Fruit fly (Drosophila melanogaster): ENCODE data around the gene Prosbeta3.

The Prosbeta3 gene

DNA sequence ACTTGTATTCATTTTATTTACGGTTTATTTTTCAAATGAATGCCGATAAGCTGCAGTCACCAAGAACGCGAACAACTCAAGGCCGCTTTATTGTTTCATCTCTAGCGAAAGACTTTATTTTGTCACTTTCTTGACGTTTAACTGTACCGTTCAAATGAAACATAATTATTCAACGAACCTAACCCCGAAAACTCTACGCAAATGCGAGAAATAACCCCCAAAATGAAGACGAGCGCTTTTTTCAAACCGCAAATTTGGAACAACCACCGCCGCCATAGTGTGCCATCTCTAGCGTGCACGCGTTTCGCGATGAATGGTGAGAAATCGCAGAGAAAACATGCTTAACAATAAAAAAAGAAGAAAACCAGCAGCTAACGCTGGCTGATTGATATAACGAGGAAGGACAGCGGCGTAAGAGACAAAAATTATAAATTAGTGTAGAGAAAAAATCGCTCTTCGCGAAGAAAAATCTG, 21.4 kb downstream of the Prosbeta3 start, which contains the start of gene CG11970 (continued):
- no peak for TF ChIP-seq CG8290 (GFP tag; optimal IDR thresholded peaks at IDR 0.05)
- no peak for TF ChIP-seq CG8290 (tag; optimal IDR thresholded peaks at IDR 0.05)
- no peak for TF ChIP-seq ttk (GFP tag; IDR thresholded peaks at IDR 0.05)
- peak; percentile 12 for TF ChIP-seq Abd-B (GFP tag; optimal IDR thresholded peaks at IDR 0.05)
- no peak for TF ChIP-seq CG2202 (tag; optimal IDR thresholded peaks at IDR 0.05)
- no peak for TF ChIP-seq Nf-YB (GFP tag; optimal IDR thresholded peaks at IDR 0.05)
- TF ChIP-seq Nf-YC (tag; optimal IDR thresholded peaks at IDR 0.05), result peak; percentile 44
- no peak for TF ChIP-seq CG42726 (GFP tag; IDR thresholded peaks at IDR 0.05; ENCODE audit: partially characterized antibody)
- TF ChIP-seq Blimp-1 (GFP tag; optimal IDR thresholded peaks at IDR 0.05), result no peak
- TF ChIP-seq nerfin-2 (GFP tag; IDR thresholded peaks at IDR 0.05; ENCODE audit: partially characterized antibody), result 0 out of 2 replicates have a peak, but pooled peaks have one; percentile 19
- no peak for TF ChIP-seq CkIIα-i1 (GFP tag; IDR thresholded peaks at IDR 0.05)
- no peak for TF ChIP-seq prd (optimal IDR thresholded peaks at IDR 0.05)
- TF ChIP-seq prd (GFP tag; IDR thresholded peaks at IDR 0.05), result peak; percentile 57; the same call in 2 of the 3 replicates
- TF ChIP-seq CHES-1-like (GFP tag; optimal IDR thresholded peaks at IDR 0.05), result peak; percentile 35
- no peak for TF ChIP-seq ac (GFP tag; optimal IDR thresholded peaks at IDR 0.05)
- TF ChIP-seq emc (GFP tag; optimal IDR thresholded peaks at IDR 0.05), result no peak
- peak; percentile 61 for TF ChIP-seq MBD-R2 (GFP tag; IDR thresholded peaks at IDR 0.05)
- TF ChIP-seq CG9817 (tag; optimal IDR thresholded peaks at IDR 0.05), result peak; percentile 49
- TF ChIP-seq Side (GFP tag; optimal IDR thresholded peaks at IDR 0.05), result peak; percentile 30
- no peak for TF ChIP-seq ab (GFP tag; optimal IDR thresholded peaks at IDR 0.05)
- TF ChIP-seq cas (GFP tag; IDR thresholded peaks at IDR 0.05), result no peak
- no peak for TF ChIP-seq scrt (GFP tag; optimal IDR thresholded peaks at IDR 0.05)
- 0 out of 3 replicates have a peak, but pooled peaks have one; percentile 34 for TF ChIP-seq ci (GFP tag; IDR thresholded peaks at IDR 0.05)
- TF ChIP-seq Fer3 (tag; optimal IDR thresholded peaks at IDR 0.05), result no peak
- peak; percentile 42 for TF ChIP-seq gfzf (GFP tag; optimal IDR thresholded peaks at IDR 0.05)
- peak; percentile 55 for TF ChIP-seq sisA (GFP tag; IDR thresholded peaks at IDR 0.05)
- no peak for TF ChIP-seq pb (GFP tag; optimal IDR thresholded peaks at IDR 0.05)
- TF ChIP-seq C15 (GFP tag; IDR thresholded peaks at IDR 0.05), result no peak
- TF ChIP-seq HmgD (GFP tag; optimal IDR thresholded peaks at IDR 0.05), result no peak
- no peak for TF ChIP-seq CG10431 (GFP tag; optimal IDR thresholded peaks at IDR 0.05)
- no peak for TF ChIP-seq repo (GFP tag; optimal IDR thresholded peaks at IDR 0.05)
- peak; percentile 41; the same call in 1 of the 2 replicates for TF ChIP-seq CG14441 (GFP tag; IDR thresholded peaks at IDR 0.05)
- no peak for TF ChIP-seq fd96Cb (tag; optimal IDR thresholded peaks at IDR 0.05)
- no peak for TF ChIP-seq CG11247 (GFP tag; IDR thresholded peaks at IDR 0.05)
- TF ChIP-seq dm (GFP tag; optimal IDR thresholded peaks at IDR 0.05), result peak; percentile 61
- peak; percentile 11 for TF ChIP-seq CG7786 (GFP tag; optimal IDR thresholded peaks at IDR 0.05)
- TF ChIP-seq CG6272 (GFP tag; IDR thresholded peaks at IDR 0.05), result peak; percentile 69
- TF ChIP-seq Hr3 (GFP tag; optimal IDR thresholded peaks at IDR 0.05), result peak; percentile 32
- TF ChIP-seq lilli (GFP tag; optimal IDR thresholded peaks at IDR 0.05), result peak; percentile 56
- no peak for TF ChIP-seq da (GFP tag; optimal IDR thresholded peaks at IDR 0.05)
- TF ChIP-seq eve (GFP tag; optimal IDR thresholded peaks at IDR 0.05), result no peak
- peak; percentile 17 for TF ChIP-seq Atf-2 (GFP tag; optimal IDR thresholded peaks at IDR 0.05)
- TF ChIP-seq CG32532 (GFP tag; IDR thresholded peaks at IDR 0.05), result peak; percentile 43; the same call in 1 of the 2 replicates
- TF ChIP-seq Hmr (GFP tag; optimal IDR thresholded peaks at IDR 0.05), result no peak
- TF ChIP-seq Pdp1 (GFP tag; optimal IDR thresholded peaks at IDR 0.05), result peak; percentile 32 to 47
- TF ChIP-seq Doc2 (GFP tag; IDR thresholded peaks at IDR 0.05), result no peak
- TF ChIP-seq CG9932 (GFP tag; IDR thresholded peaks at IDR 0.05), result peak; percentile 72
- TF ChIP-seq disco-r (GFP tag; optimal IDR thresholded peaks at IDR 0.05), result no peak
- no peak for TF ChIP-seq ERR (GFP tag; optimal IDR thresholded peaks at IDR 0.05)
- TF ChIP-seq tx (GFP tag; optimal IDR thresholded peaks at IDR 0.05), result no peak
- 0 out of 3 replicates have a peak, but pooled peaks have one; percentile 20 for TF ChIP-seq vnd (GFP tag; IDR thresholded peaks at IDR 0.05; ENCODE audit: partially characterized antibody)
- TF ChIP-seq nmo (GFP tag; optimal IDR thresholded peaks at IDR 0.05), result peak; percentile 58

All from whole organism, embryonic.